Worm (Caenorhabditis elegans): Measurements from ENCODE around the gene F40F8.1.

- TF ChIP-seq med-1 (GFP tag; optimal IDR thresholded peaks at IDR 0.05; ENCODE audit: insufficient read depth) = no peak
- no peak for TF ChIP-seq ref-1 (GFP tag; conservative IDR thresholded peaks at IDR 0.05)
- no peak for TF ChIP-seq cog-1 (tag; optimal IDR thresholded peaks at IDR 0.05)
Measured at ce11 chrII:11175347-11175746, 47.9 kb downstream of the F40F8.1 start.
